Fruit fly (Drosophila melanogaster): ENCODE results near the gene Sec16.

Gene Sec16

dm6 chrX:12578701-12579372 is 17.0 kb upstream of the Sec16 start (continued):
- TF ChIP-seq luna (GFP tag; optimal IDR thresholded peaks at IDR 0.05) (no peak), lbe (GFP tag; optimal IDR thresholded peaks at IDR 0.05) (no peak), bbx (GFP tag; IDR thresholded peaks at IDR 0.05; ENCODE audit: partially characterized antibody) (0 out of 2 replicates have a peak, but pooled peaks have one; percentile 38), CG10431 (GFP tag; optimal IDR thresholded peaks at IDR 0.05) (no peak), mirr (GFP tag; optimal IDR thresholded peaks at IDR 0.05) (no peak), da (GFP tag; optimal IDR thresholded peaks at IDR 0.05) (no peak), tx (GFP tag; optimal IDR thresholded peaks at IDR 0.05) (no peak), fu2 (GFP tag; optimal IDR thresholded peaks at IDR 0.05) (peak; percentile 33), BtbVII (GFP tag; optimal IDR thresholded peaks at IDR 0.05) (peak; percentile 30), CG11695 (GFP tag; IDR thresholded peaks at IDR 0.05) (peak; percentile 41; the same call in 1 of the 3 replicates), Bdp1 (GFP tag; optimal IDR thresholded peaks at IDR 0.05) (peak; percentile 18), H15 (GFP tag; IDR thresholded peaks at IDR 0.05) (no peak), CG13424 (tag; optimal IDR thresholded peaks at IDR 0.05) (peak; percentile 80), hkb (optimal IDR thresholded peaks at IDR 0.05) (no peak), hkb (GFP tag; IDR thresholded peaks at IDR 0.05) (peak; percentile 35; the same call in 1 of the 2 replicates), CG2678 (tag; optimal IDR thresholded peaks at IDR 0.05) (peak; percentile 86), Opbp (GFP tag; IDR thresholded peaks at IDR 0.05; ENCODE audit: partially characterized antibody) (0 out of 3 replicates have a peak, but pooled peaks have one; percentile 19), unc-4 (GFP tag; IDR thresholded peaks at IDR 0.05; ENCODE audit: partially characterized antibody) (no peak), hb (GFP tag; IDR thresholded peaks at IDR 0.05; ENCODE audit: partially characterized antibody) (no peak), trh (GFP tag; optimal IDR thresholded peaks at IDR 0.05) (no peak), Chrac-16 (GFP tag; optimal IDR thresholded peaks at IDR 0.05) (peak; percentile 1), cg (GFP tag; optimal IDR thresholded peaks at IDR 0.05) (peak; percentile 83), vfl (GFP tag; optimal IDR thresholded peaks at IDR 0.05) (no peak), CG3407 (GFP tag; optimal IDR thresholded peaks at IDR 0.05) (peak; percentile 12), CG10654 (GFP tag; optimal IDR thresholded peaks at IDR 0.05) (peak; percentile 31), Rfx (GFP tag; IDR thresholded peaks at IDR 0.05) (peak; percentile 51), emc (GFP tag; optimal IDR thresholded peaks at IDR 0.05) (no peak), jumu (GFP tag; optimal IDR thresholded peaks at IDR 0.05) (no peak), CG10565 (GFP tag; optimal IDR thresholded peaks at IDR 0.05) (no peak), CG14667 (GFP tag; IDR thresholded peaks at IDR 0.05) (no peak), Fer2 (tag; optimal IDR thresholded peaks at IDR 0.05) (no peak), Atf3 (GFP tag; optimal IDR thresholded peaks at IDR 0.05) (peak; percentile 8), aop (GFP tag; IDR thresholded peaks at IDR 0.05) (no peak), zf30C (GFP tag; optimal IDR thresholded peaks at IDR 0.05) (no peak), Xbp1 (GFP tag; optimal IDR thresholded peaks at IDR 0.05) (peak; percentile 53), Dfd (GFP tag; optimal IDR thresholded peaks at IDR 0.05) (no peak), ewg (GFP tag; optimal IDR thresholded peaks at IDR 0.05) (peak; percentile 18), ci (GFP tag; IDR thresholded peaks at IDR 0.05) (no peak), C15 (GFP tag; IDR thresholded peaks at IDR 0.05) (0 out of 3 replicates have a peak, but pooled peaks have one; percentile 13), Six4 (GFP tag; optimal IDR thresholded peaks at IDR 0.05) (no peak), Hand (GFP tag; optimal IDR thresholded peaks at IDR 0.05) (peak; percentile 6), sd (tag; optimal IDR thresholded peaks at IDR 0.05) (peak; percentile 27), CG17802 (tag; optimal IDR thresholded peaks at IDR 0.05) (peak; percentile 4), Trl (optimal IDR thresholded peaks at IDR 0.05) (no peak), Trl (GFP tag; optimal IDR thresholded peaks at IDR 0.05) (no peak), mld (GFP tag; IDR thresholded peaks at IDR 0.05; ENCODE audit: partially characterized antibody) (no peak), croc (GFP tag; conservative IDR thresholded peaks at IDR 0.05) (no peak; the same call in 2 of the 3 replicates), corto (GFP tag; optimal IDR thresholded peaks at IDR 0.05) (no peak), CG2129 (GFP tag; IDR thresholded peaks at IDR 0.05; ENCODE audit: partially characterized antibody) (no peak), CG4424 (GFP tag; optimal IDR thresholded peaks at IDR 0.05) (peak; percentile 50)
